Fruit fly (Drosophila melanogaster): ENCODE measurements around the gene smal.

- TF ChIP-seq insv (optimal IDR thresholded peaks at IDR 0.05), result no peak
- TF ChIP-seq Sin3A (optimal IDR thresholded peaks at IDR 0.05), result no peak
- TF ChIP-seq h (optimal IDR thresholded peaks at IDR 0.05), result no peak
- no peak for TF ChIP-seq psq (optimal IDR thresholded peaks at IDR 0.05)
- TF ChIP-seq Myc (optimal IDR thresholded peaks at IDR 0.05), result no peak
- no peak for TF ChIP-seq ttk (optimal IDR thresholded peaks at IDR 0.05)
Observed at dm6 chr2L:6199544-6199943, 20.6 kb downstream of the smal start.

Measured in Kc167 (cell line).